Worm (Caenorhabditis elegans) whole organism, mixed stage, embryonic: ENCODE results near the gene K04G11.3.

ENCODE experiments used
- elt-1 ChIP-seq: sonication (generic microtip); optimal IDR thresholded peaks from 2 replicates; lab custom pipeline; 2017; ENCODE audit warnings: missing genetic modification characterization, mild to moderate bottlenecking, missing compliant biosample characterization, antibody characterized with exemption, moderate library complexity, borderline replicate concordance; ENCODE audit not compliant: insufficient read depth
- elt-3 ChIP-seq: fragments of 150-350 bp; optimal IDR thresholded peaks from 2 replicates; lab custom pipeline; 2014; ENCODE audit warnings: missing biosample characterization, missing genetic modification characterization
- mab-5 ChIP-seq: fragments of 150-350 bp; optimal IDR thresholded peaks from 2 replicates; lab custom pipeline; 2014; ENCODE audit warnings: missing biosample characterization, missing genetic modification characterization
- snpc-4 ChIP-seq: fragments of 150-350 bp; optimal IDR thresholded peaks from 2 replicates; lab custom pipeline; 2014; ENCODE audit warnings: missing biosample characterization, missing genetic modification characterization
- unc-39 ChIP-seq: fragments of 150-350 bp; optimal IDR thresholded peaks from 2 replicates; lab custom pipeline; 2014; ENCODE audit warnings: missing biosample characterization, missing genetic modification characterization

DNA sequence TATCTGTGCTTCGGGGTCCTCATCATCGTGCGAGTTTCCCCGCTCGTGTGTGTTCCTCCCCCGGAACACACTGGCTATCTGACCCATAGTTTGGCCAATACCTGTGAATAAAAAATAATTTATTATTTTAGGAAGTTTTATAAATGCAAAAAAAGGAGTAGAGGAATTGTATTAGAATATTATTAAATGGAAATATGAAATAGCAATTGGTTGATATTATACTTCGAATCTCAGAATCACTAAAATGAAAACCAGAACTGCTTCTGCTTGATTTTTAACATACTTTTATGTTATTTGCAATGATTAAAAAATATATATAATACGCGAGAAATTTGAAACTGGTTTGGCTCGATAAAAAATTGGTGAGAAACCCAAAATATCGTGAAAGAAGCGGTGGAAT is 35.9 kb downstream of the K04G11.3 start, which contains the start of gene mgrn-1:
- no peak for TF ChIP-seq snpc-4 (tag; lab: Kevin White, UChicago)
- no peak for TF ChIP-seq unc-39 (tag; lab: Kevin White, UChicago)
- no peak for TF ChIP-seq elt-3 (tag; lab: Kevin White, UChicago)
- TF ChIP-seq mab-5 (tag; lab: Kevin White, UChicago): no peak
- no peak for TF ChIP-seq elt-1
